Worm (Caenorhabditis elegans) whole organism, L1 larva: Measurements from ENCODE around the gene F56C3.7.

Experiments used
- F16B12.6 ChIP-seq: fragments of 150-350 bp; optimal IDR thresholded peaks from 2 replicates; lab custom pipeline; 2014; ENCODE audit warnings: missing biosample characterization, missing genetic modification characterization
- Y116A8C.19 ChIP-seq: sonication (generic microtip); optimal IDR thresholded peaks from 2 replicates; lab custom pipeline; 2016; ENCODE audit warnings: missing compliant biosample characterization, missing genetic modification characterization, borderline replicate concordance
- alr-1 ChIP-seq: fragments of 200-800 bp; sonication (Bioruptor generic); optimal IDR thresholded peaks from 2 replicates; lab custom pipeline; 2018; ENCODE audit warnings: borderline replicate concordance, mild to moderate bottlenecking, missing genetic modification characterization, missing compliant biosample characterization
- aly-2 ChIP-seq: fragments of 150-350 bp; optimal IDR thresholded peaks from 2 replicates; lab custom pipeline; 2014; ENCODE audit warnings: missing biosample characterization, missing genetic modification characterization
- blmp-1 ChIP-seq: fragments of 150-350 bp; optimal IDR thresholded peaks from 2 replicates; lab custom pipeline; 2014; ENCODE audit warnings: missing biosample characterization, missing genetic modification characterization
- efl-1 ChIP-seq, 4 experiments: fragments of 150-350 bp; optimal IDR thresholded peaks in 3 of 4; peaks in 1 of 4; 1 replicate in 1 of 4; 2 replicates in 3 of 4; lab custom pipeline; 2014; ENCODE audit warnings: missing biosample characterization in 2 of 4, missing genetic modification characterization in 2 of 4, missing genetic modification reagents in 2 of 4
- egl-13 ChIP-seq: sonication (generic microtip); optimal IDR thresholded peaks from 2 replicates; lab custom pipeline; 2016; ENCODE audit warnings: missing genotype, missing genetic modification reagents, missing genetic modification characterization, missing compliant biosample characterization
- egl-27 ChIP-seq, 2 experiments: fragments of 150-350 bp in 1 of 2; sonication (generic microtip); optimal IDR thresholded peaks; 3 replicates each; lab custom pipeline; 2017 to 2018; ENCODE audit warnings: missing biosample characterization in 2 of 2, missing genetic modification characterization in 2 of 2, missing genetic modification reagents in 2 of 2
- elt-2 ChIP-seq: sonication (generic microtip); optimal IDR thresholded peaks from 2 replicates; lab custom pipeline; 2016; ENCODE audit warnings: missing genetic modification characterization, mild to moderate bottlenecking, inconsistent platforms, missing compliant biosample characterization, missing genetic modification reagents
- elt-3 ChIP-seq, 6 experiments: fragments of 150-350 bp in 1 of 6; sonication (generic microtip); optimal IDR thresholded peaks; 2 replicates each; lab custom pipeline; 2017 to 2018; ENCODE audit warnings: missing biosample characterization in 6 of 6, missing genetic modification characterization in 6 of 6, inconsistent platforms in 1 of 6
- fos-1 ChIP-seq: fragments of 150-350 bp; optimal IDR thresholded peaks from 2 replicates; lab custom pipeline; 2014; ENCODE audit warnings: missing biosample characterization, missing genetic modification characterization
- grh-1 ChIP-seq: fragments of 200-800 bp; sonication (Bioruptor generic); IDR thresholded peaks from 2 replicates; pipeline ENCODE4 v1.3.6; 2022; ENCODE audit warnings: missing genetic modification reagents, missing genetic modification characterization, missing compliant biosample characterization
- jun-1 ChIP-seq: fragments of 150-350 bp; optimal IDR thresholded peaks from 2 replicates; lab custom pipeline; 2014; ENCODE audit warnings: missing biosample characterization, missing genetic modification reagents, missing genetic modification characterization
- lin-14 ChIP-seq: fragments of 200-800 bp; sonication (Bioruptor generic); optimal IDR thresholded peaks from 2 replicates; lab custom pipeline; 2018; ENCODE audit warnings: mild to moderate bottlenecking, missing genetic modification characterization, moderate library complexity, missing compliant biosample characterization
- lin-35 ChIP-seq, 2 experiments: fragments of 150-350 bp; optimal IDR thresholded peaks; 2 replicates each; lab custom pipeline; 2014; ENCODE audit warnings: missing biosample characterization in 2 of 2, missing genetic modification characterization in 2 of 2, missing genetic modification reagents in 2 of 2
- lin-39 ChIP-seq: fragments of 150-350 bp; optimal IDR thresholded peaks from 2 replicates; lab custom pipeline; 2014; ENCODE audit warnings: missing biosample characterization, missing genetic modification reagents, missing genetic modification characterization
- lsy-2 ChIP-seq, 2 experiments: fragments of 150-350 bp; optimal IDR thresholded peaks; 2 replicates each; lab custom pipeline; 2014; ENCODE audit warnings: missing biosample characterization in 2 of 2, missing genetic modification characterization in 2 of 2
- mab-9 ChIP-seq: fragments of 200-800 bp; sonication (Bioruptor generic); IDR thresholded peaks from 2 replicates; pipeline ENCODE4 v1.3.6; 2022; ENCODE audit warnings: missing genetic modification reagents, missing genetic modification characterization, missing compliant biosample characterization
- mdl-1 ChIP-seq, 2 experiments: fragments of 150-350 bp; optimal IDR thresholded peaks; 2 replicates each; lab custom pipeline; 2014 to 2017; ENCODE audit warnings: missing biosample characterization in 2 of 2, missing genetic modification characterization in 2 of 2, inconsistent platforms in 1 of 2
- mef-2 ChIP-seq: fragments of 150-350 bp; optimal IDR thresholded peaks from 2 replicates; lab custom pipeline; 2014; ENCODE audit warnings: missing biosample characterization, missing genetic modification characterization
- mep-1 ChIP-seq: fragments of 150-350 bp; optimal IDR thresholded peaks from 2 replicates; lab custom pipeline; 2014; ENCODE audit warnings: missing biosample characterization, missing genetic modification characterization
- nhr-11 ChIP-seq: fragments of 150-350 bp; optimal IDR thresholded peaks from 2 replicates; lab custom pipeline; 2014; ENCODE audit warnings: missing biosample characterization, missing genetic modification characterization
- nhr-19 ChIP-seq: fragments of 200-800 bp; sonication (Bioruptor generic); conservative IDR thresholded peaks from 2 replicates; pipeline ENCODE4 v1.3.6; 2022; ENCODE audit warnings: missing genetic modification characterization, missing compliant biosample characterization
- nhr-20 ChIP-seq: sonication (generic microtip); optimal IDR thresholded peaks from 2 replicates; lab custom pipeline; 2016; ENCODE audit warnings: mild to moderate bottlenecking, missing genetic modification characterization, missing compliant biosample characterization
- nhr-47 ChIP-seq: sonication (generic microtip); optimal IDR thresholded peaks from 2 replicates; lab custom pipeline; 2016; ENCODE audit warnings: mild to moderate bottlenecking, missing genetic modification characterization, moderate library complexity, missing compliant biosample characterization
- nhr-71 ChIP-seq: sonication (generic microtip); optimal IDR thresholded peaks from 2 replicates; lab custom pipeline; 2016; ENCODE audit warnings: mild to moderate bottlenecking, missing genetic modification characterization, moderate library complexity, missing compliant biosample characterization
- nhr-77 ChIP-seq: fragments of 150-350 bp; optimal IDR thresholded peaks from 2 replicates; lab custom pipeline; 2014; ENCODE audit warnings: missing biosample characterization, missing genetic modification characterization
- nhr-85 ChIP-seq: sonication (generic microtip); peaks from one replicate; lab custom pipeline; 2016; ENCODE audit warnings: missing genetic modification characterization, inconsistent platforms, missing compliant biosample characterization
- pag-3 ChIP-seq: sonication (generic microtip); optimal IDR thresholded peaks from 2 replicates; lab custom pipeline; 2017; ENCODE audit warnings: missing genetic modification characterization, mild to moderate bottlenecking, missing compliant biosample characterization, antibody characterized with exemption, borderline replicate concordance; ENCODE audit not compliant: insufficient read depth
- pax-3 ChIP-seq: fragments of 200-800 bp; sonication (Bioruptor generic); optimal IDR thresholded peaks from 2 replicates; lab custom pipeline; 2018; ENCODE audit warnings: mild to moderate bottlenecking, missing genetic modification characterization, moderate library complexity, missing compliant biosample characterization
- pqm-1 ChIP-seq: sonication (generic microtip); optimal IDR thresholded peaks from 3 replicates; lab custom pipeline; 2017; ENCODE audit warnings: missing biosample characterization, missing genetic modification characterization
- rnt-1 ChIP-seq: sonication (generic microtip); optimal IDR thresholded peaks from 2 replicates; lab custom pipeline; 2016; ENCODE audit warnings: mild to moderate bottlenecking, missing genetic modification characterization, moderate library complexity, missing compliant biosample characterization
- skn-1 ChIP-seq: fragments of 150-350 bp; optimal IDR thresholded peaks from 2 replicates; lab custom pipeline; 2014; ENCODE audit warnings: missing biosample characterization, missing genetic modification characterization
- snpc-4 ChIP-seq: fragments of 150-350 bp; optimal IDR thresholded peaks from 2 replicates; lab custom pipeline; 2014; ENCODE audit warnings: missing biosample characterization, missing genetic modification characterization
- snu-23 ChIP-seq: sonication (generic microtip); optimal IDR thresholded peaks from 2 replicates; lab custom pipeline; 2016; ENCODE audit warnings: missing genetic modification characterization, missing compliant biosample characterization
- sox-4 ChIP-seq: sonication (generic microtip); optimal IDR thresholded peaks from 2 replicates; lab custom pipeline; 2016; ENCODE audit warnings: missing genetic modification characterization, missing compliant biosample characterization
- sptf-1 ChIP-seq: fragments of 150-350 bp; optimal IDR thresholded peaks from 2 replicates; lab custom pipeline; 2014; ENCODE audit warnings: missing biosample characterization, missing genetic modification characterization
- sup-37 ChIP-seq: fragments of 200-800 bp; sonication (Bioruptor generic); optimal IDR thresholded peaks from 2 replicates; lab custom pipeline; 2018; ENCODE audit warnings: mild to moderate bottlenecking, missing genetic modification characterization, missing compliant biosample characterization
- tbx-2 ChIP-seq: sonication (generic microtip); optimal IDR thresholded peaks from 2 replicates; lab custom pipeline; 2016; ENCODE audit warnings: missing genetic modification characterization, missing compliant biosample characterization
- unc-130 ChIP-seq: fragments of 150-350 bp; optimal IDR thresholded peaks from 2 replicates; lab custom pipeline; 2017; ENCODE audit warnings: missing biosample characterization, missing genetic modification characterization, inconsistent platforms
- unc-30 ChIP-seq: sonication (generic microtip); optimal IDR thresholded peaks from 2 replicates; lab custom pipeline; 2017; ENCODE audit warnings: missing biosample characterization, missing genetic modification characterization
- unc-62 ChIP-seq: fragments of 150-350 bp; optimal IDR thresholded peaks from 2 replicates; lab custom pipeline; 2014; ENCODE audit warnings: missing biosample characterization, missing genetic modification reagents, missing genetic modification characterization
- unc-86 ChIP-seq: sonication (generic microtip); optimal IDR thresholded peaks from 2 replicates; lab custom pipeline; 2016; ENCODE audit warnings: missing genetic modification characterization, missing compliant biosample characterization
- zag-1 ChIP-seq: fragments of 150-350 bp; optimal IDR thresholded peaks from 2 replicates; lab custom pipeline; 2014; ENCODE audit warnings: missing biosample characterization, missing genetic modification characterization
- ztf-4 ChIP-seq: fragments of 150-350 bp; optimal IDR thresholded peaks from 2 replicates; lab custom pipeline; 2014; ENCODE audit warnings: missing biosample characterization, missing genetic modification characterization

The F56C3.7 gene

ce11 chrX:1397516-1397915, 26.9 kb upstream of the F56C3.7 start, which contains the start of gene H39E20.1:
H39E20.1 (minus strand) TSS chrX:1397616.
- TF ChIP-seq mab-9 (GFP tag; lab: Robert Waterston, UW) (no peak), zag-1 (tag; lab: Kevin White, UChicago) (no peak), tbx-2 (tag; lab: Kevin White, UChicago) (no peak), egl-27 (tag; optimal IDR thresholded peaks at IDR 0.05; lab: Kevin White, UChicago) (no peak), elt-2 (no peak), unc-86 (tag; lab: Kevin White, UChicago) (no peak), nhr-77 (no peak), grh-1 (GFP tag; lab: Robert Waterston, UW) (no peak), nhr-11 (tag; lab: Kevin White, UChicago) (no peak), blmp-1 (tag; lab: Kevin White, UChicago) (no peak), sptf-1 (tag; lab: Kevin White, UChicago) (no peak), F16B12.6 (no peak), mep-1 (tag; lab: Kevin White, UChicago) (no peak), ztf-4 (tag; lab: Kevin White, UChicago) (no peak)
- TF ChIP-seq, all 84 proteins: peak for 0

ce11 chrX:1395793-1396192, 25.2 kb upstream of the F56C3.7 start:
- TF ChIP-seq lin-35 (GFP tag; optimal IDR thresholded peaks at IDR 0.05; lab: Kevin White, UChicago) = peak in 1 of 2 experiments; percentile 51
- peak; percentile 40 for TF ChIP-seq lin-14 (GFP tag; lab: Kevin White, UChicago)
- TF ChIP-seq sup-37 (GFP tag; lab: Kevin White, UChicago) = no peak
- no peak for TF ChIP-seq nhr-77
- TF ChIP-seq skn-1 (tag; lab: Kevin White, UChicago) = peak; percentile 35
- TF ChIP-seq mef-2 (tag; lab: Kevin White, UChicago) = no peak
- TF ChIP-seq unc-86 (tag; lab: Kevin White, UChicago) = no peak
- TF ChIP-seq mdl-1 (tag; optimal IDR thresholded peaks at IDR 0.05; lab: Kevin White, UChicago) = peak in 1 of 2 experiments; percentile 19
- peak; percentile 71 for TF ChIP-seq nhr-19
- peak; percentile 3 for TF ChIP-seq jun-1 (tag; lab: Kevin White, UChicago)
- TF ChIP-seq nhr-20 (tag; lab: Kevin White, UChicago) = peak; percentile 49
- TF ChIP-seq pqm-1 = no peak
- TF ChIP-seq nhr-11 (tag; lab: Kevin White, UChicago) = no peak
- TF ChIP-seq unc-62 (GFP tag; lab: Kevin White, UChicago) = no peak
- no peak for TF ChIP-seq lin-39
- TF ChIP-seq nhr-71 (tag; lab: Kevin White, UChicago) = peak; percentile 63
- TF ChIP-seq elt-3 (tag; optimal IDR thresholded peaks at IDR 0.05; lab: Kevin White, UChicago) = peak in 1 of 6 experiments; percentile 87
- TF ChIP-seq blmp-1 (tag; lab: Kevin White, UChicago) = peak; percentile 10
- TF ChIP-seq lsy-2 (tag; optimal IDR thresholded peaks at IDR 0.05; lab: Kevin White, UChicago) = no peak
- no peak for TF ChIP-seq nhr-47 (tag; lab: Kevin White, UChicago)
- peak; percentile 39 for TF ChIP-seq rnt-1
- peak; percentile 33 for TF ChIP-seq tbx-2 (tag; lab: Kevin White, UChicago)
- no peak for TF ChIP-seq alr-1
- TF ChIP-seq sox-4 (tag; lab: Kevin White, UChicago) = no peak
- TF ChIP-seq snu-23 = peak; percentile 18
- peak; percentile 78 for TF ChIP-seq nhr-85 (tag; lab: Kevin White, UChicago)
- TF ChIP-seq egl-13 (tag; lab: Kevin White, UChicago) = no peak
- TF ChIP-seq snpc-4 (tag; lab: Kevin White, UChicago) = no peak

ce11 chrX:1394437-1394836, 23.9 kb upstream of the F56C3.7 start:
- TF ChIP-seq nhr-71 (tag; lab: Kevin White, UChicago) (no peak), pax-3 (tag; lab: Kevin White, UChicago) (no peak), unc-130 (tag; lab: Kevin White, UChicago) (no peak), snu-23 (no peak), aly-2 (tag; lab: Kevin White, UChicago) (no peak), pag-3 (tag; lab: Kevin White, UChicago) (no peak), fos-1 (no peak), mef-2 (tag; lab: Kevin White, UChicago) (no peak), F16B12.6 (no peak), blmp-1 (tag; lab: Kevin White, UChicago) (no peak), efl-1 (optimal IDR thresholded peaks at IDR 0.05; lab: Kevin White, UChicago) (no peak), efl-1 (GFP tag; optimal IDR thresholded peaks at IDR 0.05 in 1 of 2; lab: Kevin White, UChicago) (peak in 1 of 2 experiments; percentile 3), skn-1 (tag; lab: Kevin White, UChicago) (peak; percentile 46), Y116A8C.19 (no peak), mep-1 (tag; lab: Kevin White, UChicago) (no peak), unc-30 (tag; lab: Kevin White, UChicago) (no peak)
